Worm (Caenorhabditis elegans): Measurements from ENCODE around the gene DC2.5.

ce11 chrV:237012-237411, 24.4 kb upstream of the DC2.5 start:
- TF ChIP-seq blmp-1 (tag; optimal IDR thresholded peaks at IDR 0.05; ENCODE audit: insufficient read depth) (no peak), egl-27 (tag; optimal IDR thresholded peaks at IDR 0.05) (no peak), fos-1 (tag; optimal IDR thresholded peaks at IDR 0.05) (no peak), ztf-11 (tag; optimal IDR thresholded peaks at IDR 0.05) (no peak)

All from whole organism, L2 larva.